Fruit fly (Drosophila melanogaster): ENCODE measurements around the gene fig.

dm6 chr3R:29783210-29783609, 3.0 kb upstream of the fig start:
- TF ChIP-seq Sox102F (GFP tag; optimal IDR thresholded peaks at IDR 0.05) = no peak
- no peak for TF ChIP-seq CG31627 (GFP tag; optimal IDR thresholded peaks at IDR 0.05)
- no peak for TF ChIP-seq net (GFP tag; optimal IDR thresholded peaks at IDR 0.05)
- no peak for TF ChIP-seq CG32006 (GFP tag; optimal IDR thresholded peaks at IDR 0.05)
- TF ChIP-seq Ets21C (GFP tag; optimal IDR thresholded peaks at IDR 0.05) = no peak
- TF ChIP-seq CG8119 (GFP tag; IDR thresholded peaks at IDR 0.05) = no peak
- TF ChIP-seq spab (GFP tag; optimal IDR thresholded peaks at IDR 0.05) = no peak
- TF ChIP-seq Lpt (GFP tag; optimal IDR thresholded peaks at IDR 0.05) = no peak
- no peak for TF ChIP-seq Hr4 (GFP tag; optimal IDR thresholded peaks at IDR 0.05)
- TF ChIP-seq Sox15 (GFP tag; optimal IDR thresholded peaks at IDR 0.05) = no peak
- TF ChIP-seq CG6808 (GFP tag; optimal IDR thresholded peaks at IDR 0.05) = no peak
- no peak for TF ChIP-seq Met (GFP tag; optimal IDR thresholded peaks at IDR 0.05)

Data from whole organism, prepupa.